Fruit fly (Drosophila melanogaster): ENCODE measurements around the gene Rpt6R.

- TF ChIP-seq CG12768 (GFP tag; optimal IDR thresholded peaks at IDR 0.05) (no peak), CG5204 (GFP tag; optimal IDR thresholded peaks at IDR 0.05) (no peak), toe (GFP tag; optimal IDR thresholded peaks at IDR 0.05) (no peak), Clk (GFP tag; optimal IDR thresholded peaks at IDR 0.05) (no peak), CG1620 (GFP tag; optimal IDR thresholded peaks at IDR 0.05) (no peak), CG14711 (tag; optimal IDR thresholded peaks at IDR 0.05) (no peak), bab1 (GFP tag; optimal IDR thresholded peaks at IDR 0.05) (no peak), Hr96 (GFP tag; optimal IDR thresholded peaks at IDR 0.05) (no peak), kay (GFP tag; ENCODE audit: borderline replicate concordance) (no peak), pad (GFP tag; optimal IDR thresholded peaks at IDR 0.05) (no peak), CG7045 (GFP tag; optimal IDR thresholded peaks at IDR 0.05) (no peak), ovo (GFP tag; optimal IDR thresholded peaks at IDR 0.05) (no peak), cic (GFP tag; optimal IDR thresholded peaks at IDR 0.05) (no peak)
Measured at dm6 chr3R:30566181-30566902, 17.2 kb downstream of the Rpt6R start.

Data from whole organism, adult.